Fruit fly (Drosophila melanogaster): Measurements from ENCODE around the gene CG15892.
A peak's percentile ranks its signal among the peaks of the same experiment; 100 is the strongest.

CG15892 gene

dm6 chrX:6278879-6279628 lies 15.1 kb downstream of the CG15892 start (continued):
- TF ChIP-seq salm (tag; optimal IDR thresholded peaks at IDR 0.05) (no peak), CG5180 (GFP tag; optimal IDR thresholded peaks at IDR 0.05) (no peak), Lpt (GFP tag; optimal IDR thresholded peaks at IDR 0.05) (no peak), CG5953 (GFP tag; IDR thresholded peaks at IDR 0.05) (no peak), Nf-YC (tag; optimal IDR thresholded peaks at IDR 0.05) (peak; percentile 16), Ada2b (GFP tag; IDR thresholded peaks at IDR 0.05) (no peak)

- TF ChIP-seq CG15514 (GFP tag; optimal IDR thresholded peaks at IDR 0.05) (peak; percentile 17), Atf-2 (GFP tag; optimal IDR thresholded peaks at IDR 0.05) (no peak), CG9797 (GFP tag; optimal IDR thresholded peaks at IDR 0.05) (peak; percentile 63), Hmr (GFP tag; optimal IDR thresholded peaks at IDR 0.05) (no peak), CG2120 (GFP tag; optimal IDR thresholded peaks at IDR 0.05) (peak; percentile 0), Doc3 (GFP tag; IDR thresholded peaks at IDR 0.05; ENCODE audit: partially characterized antibody) (no peak), vvl (GFP tag; IDR thresholded peaks at IDR 0.05) (peak; percentile 33; the same call in 1 of the 2 replicates), CG11093 (GFP tag; IDR thresholded peaks at IDR 0.05) (no peak), CG2712 (tag; optimal IDR thresholded peaks at IDR 0.05) (peak; percentile 10), CG1233 (GFP tag; optimal IDR thresholded peaks at IDR 0.05) (no peak), CG13287 (GFP tag; IDR thresholded peaks at IDR 0.05; ENCODE audit: partially characterized antibody) (peak; percentile 31), Abd-B (GFP tag; optimal IDR thresholded peaks at IDR 0.05) (no peak), chinmo (GFP tag; IDR thresholded peaks at IDR 0.05; ENCODE audit: partially characterized antibody) (no peak), insv (GFP tag; optimal IDR thresholded peaks at IDR 0.05) (no peak), CHES-1-like (GFP tag; optimal IDR thresholded peaks at IDR 0.05) (no peak), Dp (GFP tag; optimal IDR thresholded peaks at IDR 0.05) (peak; percentile 3), CG1024 (GFP tag; IDR thresholded peaks at IDR 0.05) (no peak), CG6854 (GFP tag; optimal IDR thresholded peaks at IDR 0.05) (no peak), Med (GFP tag) (peak; percentile 51), MBD-R2 (GFP tag; IDR thresholded peaks at IDR 0.05) (peak; percentile 82), CG11398 (GFP tag; optimal IDR thresholded peaks at IDR 0.05) (no peak), exex (tag; optimal IDR thresholded peaks at IDR 0.05) (no peak), CG18262 (tag; optimal IDR thresholded peaks at IDR 0.05) (peak; percentile 4), trem (tag; optimal IDR thresholded peaks at IDR 0.05) (peak; percentile 2), D19A (tag; optimal IDR thresholded peaks at IDR 0.05) (peak; percentile 66), Dll (GFP tag; IDR thresholded peaks at IDR 0.05; ENCODE audit: partially characterized antibody) (no peak), CG9876 (GFP tag; optimal IDR thresholded peaks at IDR 0.05) (no peak), CG7987 (GFP tag; optimal IDR thresholded peaks at IDR 0.05) (peak; percentile 11), Ada2b (GFP tag; IDR thresholded peaks at IDR 0.05) (no peak), CG7271 (tag; optimal IDR thresholded peaks at IDR 0.05) (no peak), lilli (GFP tag; optimal IDR thresholded peaks at IDR 0.05) (peak; percentile 43), sens (GFP tag) (peak; percentile 79), zen (tag; optimal IDR thresholded peaks at IDR 0.05) (no peak), CG6272 (GFP tag; IDR thresholded peaks at IDR 0.05) (no peak), bbx (GFP tag; IDR thresholded peaks at IDR 0.05; ENCODE audit: partially characterized antibody) (0 out of 2 replicates have a peak, but pooled peaks have one; percentile 16), E2f2 (GFP tag; IDR thresholded peaks at IDR 0.05) (0 out of 2 replicates have a peak, but pooled peaks have one; percentile 13), gfzf (GFP tag; optimal IDR thresholded peaks at IDR 0.05) (peak; percentile 71), lola (GFP tag; optimal IDR thresholded peaks at IDR 0.05) (no peak), ken (GFP tag; IDR thresholded peaks at IDR 0.05) (no peak), CG10654 (GFP tag; optimal IDR thresholded peaks at IDR 0.05) (no peak), NK7.1 (GFP tag; optimal IDR thresholded peaks at IDR 0.05) (no peak), knrl (GFP tag; IDR thresholded peaks at IDR 0.05; ENCODE audit: partially characterized antibody) (0 out of 3 replicates have a peak, but pooled peaks have one; percentile 12)
These were observed 17.6 kb downstream of the CG15892 start, which contains the start of gene CG3566 for dm6 chrX:6276590-6276989. CG3566 (minus strand) TSS chrX:6276724.
